Worm (Caenorhabditis elegans) whole organism, L3 larva: ENCODE results near the gene rps-8.

ENCODE experiments used
- R02D3.7 ChIP-seq: fragments of 150-350 bp; optimal IDR thresholded peaks from 2 replicates; lab custom pipeline; 2014; ENCODE audit warnings: missing biosample characterization, missing genetic modification characterization
- ceh-9 ChIP-seq: sonication (generic microtip); optimal IDR thresholded peaks from 2 replicates; lab custom pipeline; 2018; ENCODE audit warnings: missing biosample characterization, missing genetic modification characterization
- egl-27 ChIP-seq: sonication (generic microtip); optimal IDR thresholded peaks from 4 replicates; lab custom pipeline; 2017; ENCODE audit warnings: missing biosample characterization, missing genetic modification reagents, missing genetic modification characterization
- fkh-2 ChIP-seq: fragments of 150-350 bp; optimal IDR thresholded peaks from 2 replicates; lab custom pipeline; 2014; ENCODE audit warnings: missing biosample characterization, missing genetic modification reagents, missing genetic modification characterization
- jun-1 ChIP-seq: fragments of 150-350 bp; optimal IDR thresholded peaks from 2 replicates; lab custom pipeline; 2014; ENCODE audit warnings: missing biosample characterization, missing genetic modification reagents, missing genetic modification characterization
- nhr-77 ChIP-seq: fragments of 150-350 bp; optimal IDR thresholded peaks from 2 replicates; lab custom pipeline; 2014; ENCODE audit warnings: missing biosample characterization, missing genetic modification characterization

ce11 chrIV:7291957-7292356 lies 21.7 kb downstream of the rps-8 start, which contains the start of gene F42C5.4:
- TF ChIP-seq ceh-9 (tag; lab: Kevin White, UChicago) (no peak), nhr-77 (tag; lab: Kevin White, UChicago) (no peak), fkh-2 (tag; lab: Kevin White, UChicago) (no peak), jun-1 (tag; lab: Kevin White, UChicago) (no peak), R02D3.7 (tag; lab: Kevin White, UChicago) (no peak), egl-27 (tag; lab: Kevin White, UChicago) (no peak)
